Fruit fly (Drosophila melanogaster): ENCODE measurements around the gene CG11695.
"Not testable (repeated sequence)": the region's sequence is repeated elsewhere in the genome, so short reads cannot be mapped to it uniquely, and the experiment has no call there.

DNA sequence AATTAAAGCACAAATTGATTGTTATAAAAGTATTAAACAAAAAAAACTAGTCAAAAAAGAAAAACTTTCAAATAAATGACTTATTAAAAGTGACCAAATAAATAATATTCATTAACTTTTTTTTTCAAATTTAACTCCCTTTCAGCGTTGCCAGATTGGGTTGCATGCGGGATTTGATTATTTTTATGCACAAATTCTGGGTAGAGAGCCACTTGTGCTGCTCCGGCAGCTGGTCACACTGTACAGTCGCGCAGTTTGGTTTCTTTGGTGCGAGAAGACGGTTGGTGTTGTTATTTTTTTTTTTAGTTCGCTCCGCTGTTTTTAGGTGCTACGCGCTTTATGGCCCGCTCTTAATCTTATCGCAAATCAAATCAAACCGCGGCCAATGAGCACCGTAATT is 22.9 kb downstream of the CG11695 start, which contains the start of gene rho-4:
- TF ChIP-seq Dif (GFP tag; optimal IDR thresholded peaks at IDR 0.05; ENCODE audit: partially characterized antibody); h (GFP tag; optimal IDR thresholded peaks at IDR 0.05); dl (GFP tag; optimal IDR thresholded peaks at IDR 0.05; ENCODE audit: insufficient read depth in 1 of 2, partially characterized antibody in 2 of 2); br (GFP tag; optimal IDR thresholded peaks at IDR 0.05); Hr83 (GFP tag; optimal IDR thresholded peaks at IDR 0.05; ENCODE audit: poor library complexity, severe bottlenecking); dsf (GFP tag; optimal IDR thresholded peaks at IDR 0.05; ENCODE audit: borderline replicate concordance); jim (GFP tag; optimal IDR thresholded peaks at IDR 0.05); CG32264 (GFP tag; optimal IDR thresholded peaks at IDR 0.05); Abd-B (GFP tag; optimal IDR thresholded peaks at IDR 0.05); foxo (GFP tag; optimal IDR thresholded peaks at IDR 0.05): not testable (repeated sequence)

Measured in whole organism, wandering third instar larva.